Fruit fly (Drosophila melanogaster) whole organism, pupa: ENCODE results near the gene CG45413.

Experiments
- CG13204 ChIP-seq: fragments of 200-800 bp; sonication (Bioruptor generic); optimal IDR thresholded peaks from 2 replicates; lab custom pipeline; 2018; ENCODE audit warnings: missing biosample characterization, mild to moderate bottlenecking, missing genetic modification characterization, moderate library complexity
- CG17806 ChIP-seq: fragments of 200-800 bp; sonication (Bioruptor generic); optimal IDR thresholded peaks from 2 replicates; lab custom pipeline; 2018; ENCODE audit warnings: missing biosample characterization, mild to moderate bottlenecking, missing genetic modification characterization, moderate library complexity
- CG34367 ChIP-seq: fragments of 200-800 bp; sonication (Bioruptor generic); optimal IDR thresholded peaks from 2 replicates; lab custom pipeline; 2018; ENCODE audit warnings: missing biosample characterization, mild to moderate bottlenecking, missing genetic modification characterization
- CG8159 ChIP-seq: fragments of 200-800 bp; sonication (Bioruptor generic); optimal IDR thresholded peaks from 3 replicates; lab custom pipeline; 2018; ENCODE audit warnings: missing biosample characterization, mild to moderate bottlenecking, missing genetic modification characterization, moderate library complexity
- Pif1A ChIP-seq: fragments of 200-800 bp; sonication (Bioruptor generic); optimal IDR thresholded peaks from 3 replicates; lab custom pipeline; 2016; ENCODE audit warnings: missing biosample characterization, missing genetic modification characterization
- Snoo ChIP-seq: fragments of 200-800 bp; sonication (Bioruptor generic); optimal IDR thresholded peaks from 3 replicates; lab custom pipeline; 2017; ENCODE audit warnings: missing biosample characterization, mild to moderate bottlenecking, missing genetic modification characterization, inconsistent platforms
- fd96Ca ChIP-seq: fragments of 200-800 bp; sonication (Bioruptor generic); IDR thresholded peaks from 3 replicates; pipeline ENCODE4 v1.3.6; 2022; ENCODE audit warnings: missing biosample characterization, missing genetic modification characterization
- gl ChIP-seq: fragments of 200-800 bp; sonication (Bioruptor generic); optimal IDR thresholded peaks from 2 replicates; lab custom pipeline; 2018; ENCODE audit warnings: missing biosample characterization, mild to moderate bottlenecking, missing genetic modification characterization
- rn ChIP-seq: fragments of 200-800 bp; sonication (Bioruptor generic); IDR thresholded peaks from 2 replicates; pipeline ENCODE4 v1.3.6; 2022; ENCODE audit warnings: missing biosample characterization, missing genetic modification characterization

dm6 chr3L:6957753-6958420, 26.1 kb upstream of the CG45413 start, which contains the start of the genes Uqcc1 and Surf1:
- TF ChIP-seq CG13204 (GFP tag; lab: Kevin White, UChicago) (no peak), rn (GFP tag; lab: Robert Waterston, UW) (no peak), Pif1A (GFP tag; lab: Kevin White, UChicago) (no peak), CG34367 (no peak), CG17806 (tag; lab: Kevin White, UChicago) (no peak), gl (no peak), CG8159 (tag; lab: Kevin White, UChicago) (no peak), Snoo (no peak), fd96Ca (GFP tag; lab: Robert Waterston, UW) (no peak)
